Fruit fly (Drosophila melanogaster) whole organism, embryonic: ENCODE data around the gene CG31897.
A peak's percentile ranks its signal among the peaks of the same experiment; 100 is the strongest.

Experiments used
- CG10267 ChIP-seq: fragments of 200-800 bp; sonication (Bioruptor generic); optimal IDR thresholded peaks from 2 replicates; lab custom pipeline; 2018; ENCODE audit warnings: missing biosample characterization, mild to moderate bottlenecking, missing genetic modification characterization, moderate library complexity
- CG12071 ChIP-seq: fragments of 200-800 bp; sonication (Bioruptor generic); optimal IDR thresholded peaks from 3 replicates; lab custom pipeline; 2018; ENCODE audit warnings: missing biosample characterization, mild to moderate bottlenecking, missing genetic modification characterization
- CG12155 ChIP-seq: fragments of 200-800 bp; sonication (Bioruptor generic); optimal IDR thresholded peaks from 3 replicates; lab custom pipeline; 2016; ENCODE audit warnings: missing biosample characterization, missing genetic modification characterization
- CG1233 ChIP-seq: fragments of 200-800 bp; sonication (Bioruptor generic); optimal IDR thresholded peaks from 4 replicates; lab custom pipeline; 2018; ENCODE audit warnings: missing biosample characterization, mild to moderate bottlenecking, missing genetic modification characterization
- CG14860 ChIP-seq: fragments of 200-800 bp; sonication (Bioruptor generic); IDR thresholded peaks from 3 replicates; pipeline ENCODE4 v1.3.6; 2022; ENCODE audit warnings: missing biosample characterization, missing genetic modification characterization; ENCODE audit not compliant: partially characterized antibody
- CG14965 ChIP-seq: fragments of 200-800 bp; sonication (Bioruptor generic); optimal IDR thresholded peaks from 2 replicates; lab custom pipeline; 2016; ENCODE audit warnings: missing biosample characterization, missing genetic modification characterization, borderline replicate concordance
- CG15601 ChIP-seq: fragments of 200-800 bp; sonication (Bioruptor generic); optimal IDR thresholded peaks from 3 replicates; lab custom pipeline; 2019; ENCODE audit warnings: missing biosample characterization, mild to moderate bottlenecking, missing genetic modification characterization, moderate library complexity
- CG1647 ChIP-seq: fragments of 200-800 bp; sonication (Bioruptor generic); optimal IDR thresholded peaks from 3 replicates; lab custom pipeline; 2016; ENCODE audit warnings: missing biosample characterization, missing genetic modification characterization
- CG2712 ChIP-seq: fragments of 200-800 bp; optimal IDR thresholded peaks from 3 replicates; lab custom pipeline; 2019; ENCODE audit warnings: missing biosample characterization, mild to moderate bottlenecking, missing genetic modification characterization, moderate library complexity
- CG2889 ChIP-seq: fragments of 200-800 bp; sonication (Bioruptor generic); IDR thresholded peaks from 3 replicates; pipeline ENCODE4 v1.3.6; 2022; ENCODE audit warnings: missing biosample characterization, missing genetic modification characterization
- CG30020 ChIP-seq: fragments of 200-800 bp; optimal IDR thresholded peaks from 2 replicates; lab custom pipeline; 2019; ENCODE audit warnings: missing biosample characterization, mild to moderate bottlenecking, missing genetic modification characterization, moderate library complexity
- CG31365 ChIP-seq: fragments of 200-800 bp; sonication (Bioruptor generic); optimal IDR thresholded peaks from 2 replicates; lab custom pipeline; 2018; ENCODE audit warnings: missing biosample characterization, mild to moderate bottlenecking, missing genetic modification characterization
- CG4328 ChIP-seq: fragments of 200-800 bp; sonication (Bioruptor generic); optimal IDR thresholded peaks from 3 replicates; lab custom pipeline; 2017; ENCODE audit warnings: missing biosample characterization, missing genetic modification reagents, missing genetic modification characterization
- CG4424 ChIP-seq: fragments of 200-800 bp; sonication (Bioruptor generic); optimal IDR thresholded peaks from 3 replicates; lab custom pipeline; 2016; ENCODE audit warnings: missing biosample characterization, missing genetic modification characterization
- CG6854 ChIP-seq: fragments of 200-800 bp; sonication (Bioruptor generic); optimal IDR thresholded peaks from 3 replicates; lab custom pipeline; 2017; ENCODE audit warnings: missing biosample characterization, mild to moderate bottlenecking, missing genetic modification characterization
- CG7963 ChIP-seq: fragments of 200-800 bp; sonication (Bioruptor generic); IDR thresholded peaks from 3 replicates; pipeline ENCODE4 v1.3.6; 2022; ENCODE audit warnings: missing biosample characterization, missing genetic modification characterization; ENCODE audit not compliant: partially characterized antibody
- CG9727 ChIP-seq: fragments of 200-800 bp; sonication (Bioruptor generic); optimal IDR thresholded peaks from 3 replicates; lab custom pipeline; 2017; ENCODE audit warnings: missing biosample characterization, mild to moderate bottlenecking, missing genetic modification characterization
- CG9817 ChIP-seq: fragments of 200-800 bp; sonication (Bioruptor generic); optimal IDR thresholded peaks from 2 replicates; lab custom pipeline; 2018; ENCODE audit warnings: missing biosample characterization, mild to moderate bottlenecking, missing genetic modification characterization, moderate library complexity
- Eip74EF ChIP-seq, 2 experiments: fragments of 200-800 bp in 1 of 2; fragments of >200 bp in 1 of 2; sonication (Bioruptor generic) in 1 of 2; optimal IDR thresholded peaks; 2 replicates each; lab custom pipeline; 2017 to 2019; ENCODE audit warnings: missing biosample characterization in 2 of 2, missing genetic modification characterization in 2 of 2, mild to moderate bottlenecking in 1 of 2, moderate library complexity in 1 of 2
- Elba2 ChIP-seq: fragments of 200-800 bp; sonication (Bioruptor generic); optimal IDR thresholded peaks from 3 replicates; lab custom pipeline; 2016; ENCODE audit warnings: missing biosample characterization, missing genetic modification characterization
- Fer2 ChIP-seq: fragments of 200-800 bp; sonication (Bioruptor generic); optimal IDR thresholded peaks from 2 replicates; lab custom pipeline; 2018; ENCODE audit warnings: missing biosample characterization, mild to moderate bottlenecking, missing genetic modification characterization, moderate library complexity
- Gug ChIP-seq: fragments of 200-800 bp; sonication (Bioruptor generic); IDR thresholded peaks from 4 replicates; pipeline ENCODE4 v1.3.6; 2022; ENCODE audit warnings: missing biosample characterization, missing genetic modification characterization
- H2.0 ChIP-seq: fragments of 200-800 bp; sonication (Bioruptor generic); IDR thresholded peaks from 2 replicates; pipeline ENCODE4 v1.3.6; 2022; ENCODE audit warnings: missing biosample characterization, missing genetic modification characterization
- NC2α ChIP-seq: fragments of 200-800 bp; sonication (Bioruptor generic); optimal IDR thresholded peaks from 2 replicates; lab custom pipeline; 2016; ENCODE audit warnings: missing biosample characterization, missing genetic modification characterization
- Nf-YA ChIP-seq: fragments of 200-800 bp; sonication (Bioruptor generic); IDR thresholded peaks from 2 replicates; pipeline ENCODE4 v1.3.6; 2022; ENCODE audit warnings: missing biosample characterization, missing genetic modification characterization
- Opbp ChIP-seq: fragments of 200-800 bp; sonication (Bioruptor generic); IDR thresholded peaks from 3 replicates; pipeline ENCODE4 v1.3.6; 2022; ENCODE audit warnings: missing biosample characterization, missing genetic modification characterization; ENCODE audit not compliant: partially characterized antibody
- Ptx1 ChIP-seq: fragments of 200-800 bp; sonication (Bioruptor generic); IDR thresholded peaks from 2 replicates; pipeline ENCODE4 v1.3.6; 2022; ENCODE audit warnings: missing biosample characterization, missing genetic modification characterization
- Sry-δ ChIP-seq: fragments of 200-800 bp; sonication (Bioruptor generic); optimal IDR thresholded peaks from 2 replicates; lab custom pipeline; 2016; ENCODE audit warnings: missing biosample characterization, missing genetic modification characterization
- Usf ChIP-seq: fragments of 200-800 bp; sonication (Bioruptor generic); optimal IDR thresholded peaks from 2 replicates; lab custom pipeline; 2017; ENCODE audit warnings: missing genotype, missing biosample characterization, missing genetic modification characterization
- aop ChIP-seq: fragments of 200-800 bp; sonication (Bioruptor generic); IDR thresholded peaks from 2 replicates; pipeline ENCODE4 v1.3.6; 2022; ENCODE audit warnings: missing biosample characterization, missing genetic modification characterization
- ara ChIP-seq: fragments of 200-800 bp; sonication (Bioruptor generic); IDR thresholded peaks from 2 replicates; pipeline ENCODE4 v1.3.6; 2022; ENCODE audit warnings: missing biosample characterization, missing genetic modification characterization
- ase ChIP-seq: fragments of 200-800 bp; sonication (Bioruptor generic); IDR thresholded peaks from 3 replicates; pipeline ENCODE4 v1.3.6; 2022; ENCODE audit warnings: missing biosample characterization, missing genetic modification characterization
- ato ChIP-seq: fragments of 200-800 bp; sonication (Bioruptor generic); IDR thresholded peaks from 2 replicates; pipeline ENCODE4 v1.3.6; 2022; ENCODE audit warnings: missing biosample characterization, missing genetic modification characterization; ENCODE audit not compliant: partially characterized antibody
- btn ChIP-seq: fragments of 200-800 bp; sonication (Bioruptor generic); optimal IDR thresholded peaks from 2 replicates; lab custom pipeline; 2016; ENCODE audit warnings: missing biosample characterization, missing genetic modification characterization
- chm ChIP-seq: fragments of 200-800 bp; sonication (Bioruptor generic); IDR thresholded peaks from 2 replicates; pipeline ENCODE4 v1.3.6; 2022; ENCODE audit warnings: missing biosample characterization, missing genetic modification characterization
- disco-r ChIP-seq: fragments of 200-800 bp; sonication (Bioruptor generic); optimal IDR thresholded peaks from 2 replicates; lab custom pipeline; 2016; ENCODE audit warnings: missing biosample characterization, missing genetic modification characterization
- dysf ChIP-seq: fragments of 200-800 bp; sonication (Bioruptor generic); IDR thresholded peaks from 3 replicates; pipeline ENCODE4 v1.3.6; 2022; ENCODE audit warnings: missing biosample characterization, missing genetic modification characterization
- ewg ChIP-seq: fragments of 200-800 bp; sonication (Bioruptor generic); optimal IDR thresholded peaks from 3 replicates; lab custom pipeline; 2017; ENCODE audit warnings: mild to moderate bottlenecking, missing biosample characterization, missing genetic modification reagents, missing genetic modification characterization
- gcm ChIP-seq: fragments of 200-800 bp; sonication (Bioruptor generic); optimal IDR thresholded peaks from 2 replicates; lab custom pipeline; 2019; ENCODE audit warnings: missing biosample characterization, mild to moderate bottlenecking, missing genetic modification characterization, moderate library complexity
- gt ChIP-seq: fragments of 200-800 bp; sonication (Bioruptor generic); IDR thresholded peaks from 2 replicates; pipeline ENCODE4 v1.3.6; 2022; ENCODE audit warnings: missing biosample characterization, missing genetic modification characterization
- hb ChIP-seq: fragments of 200-800 bp; sonication (Bioruptor generic); IDR thresholded peaks from 3 replicates; pipeline ENCODE4 v1.3.6; 2022; ENCODE audit warnings: missing biosample characterization, missing genetic modification characterization; ENCODE audit not compliant: partially characterized antibody
- jing ChIP-seq: fragments of 200-800 bp; sonication (Bioruptor generic); optimal IDR thresholded peaks from 2 replicates; lab custom pipeline; 2018; ENCODE audit warnings: missing biosample characterization, mild to moderate bottlenecking, missing genetic modification characterization
- klu ChIP-seq: fragments of 200-800 bp; sonication (Bioruptor generic); IDR thresholded peaks from 2 replicates; pipeline ENCODE4 v1.3.6; 2022; ENCODE audit warnings: missing biosample characterization, missing genetic modification characterization
- lmd ChIP-seq: fragments of 200-800 bp; sonication (Bioruptor generic); IDR thresholded peaks from 2 replicates; pipeline ENCODE4 v1.3.6; 2022; ENCODE audit warnings: missing biosample characterization, missing genetic modification characterization
- pho ChIP-seq: fragments of 200-800 bp; sonication (Bioruptor generic); optimal IDR thresholded peaks from 2 replicates; lab custom pipeline; 2016; ENCODE audit warnings: missing biosample characterization, missing genetic modification characterization
- pzg ChIP-seq: fragments of 200-800 bp; sonication (Bioruptor generic); optimal IDR thresholded peaks from 3 replicates; lab custom pipeline; 2018; ENCODE audit warnings: missing biosample characterization, mild to moderate bottlenecking, missing genetic modification characterization, moderate library complexity
- ranshi ChIP-seq: fragments of 200-800 bp; sonication (Bioruptor generic); IDR thresholded peaks from 2 replicates; pipeline ENCODE4 v1.3.6; 2022; ENCODE audit warnings: missing biosample characterization, missing genetic modification characterization
- salm ChIP-seq: fragments of 200-800 bp; sonication (Bioruptor generic); optimal IDR thresholded peaks from 2 replicates; lab custom pipeline; 2018; ENCODE audit warnings: missing biosample characterization, mild to moderate bottlenecking, missing genetic modification characterization
- sens ChIP-seq: fragments of 200-800 bp; sonication (Bioruptor generic); peaks from one replicate; lab custom pipeline; 2016; ENCODE audit warnings: missing biosample characterization, missing genetic modification characterization
- seq ChIP-seq: fragments of 200-800 bp; sonication (Bioruptor generic); IDR thresholded peaks from 2 replicates; pipeline ENCODE4 v1.3.6; 2022; ENCODE audit warnings: missing biosample characterization, missing genetic modification characterization
- ttk ChIP-seq: fragments of 200-800 bp; sonication (Bioruptor generic); IDR thresholded peaks from 2 replicates; pipeline ENCODE4 v2.1.2; 2022; ENCODE audit warnings: missing biosample characterization, missing genetic modification characterization
- vvl ChIP-seq: fragments of 200-800 bp; sonication (Bioruptor generic); IDR thresholded peaks from 2 replicates; pipeline ENCODE4 v1.3.6; 2022; ENCODE audit warnings: missing biosample characterization, missing genetic modification characterization

The CG31897 gene

DNA sequence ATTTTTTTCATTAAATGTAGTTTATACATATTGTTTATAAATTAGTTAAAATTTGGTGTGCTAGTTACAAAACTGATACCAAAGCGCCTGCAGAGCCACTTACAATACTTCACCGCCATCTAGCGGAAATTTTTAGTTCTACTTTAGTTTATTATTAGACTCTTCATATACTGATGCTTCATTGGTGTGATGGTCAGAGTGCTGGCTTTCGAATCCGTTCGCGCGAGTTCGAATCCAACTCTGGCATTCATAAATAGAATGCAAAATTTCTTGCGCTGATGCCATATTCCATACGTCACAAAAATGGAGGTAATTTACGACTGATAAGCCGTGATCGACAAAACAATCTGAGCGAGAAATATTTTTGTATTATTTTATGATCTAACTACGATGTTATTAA, 43.3 kb downstream of the CG31897 start (continued):
- TF ChIP-seq CG7963 (GFP tag; lab: Robert Waterston, UW): no peak
- TF ChIP-seq ase (GFP tag; lab: Robert Waterston, UW): no peak
- no peak for TF ChIP-seq Nf-YA (GFP tag; lab: Robert Waterston, UW)
- no peak for TF ChIP-seq CG1233 (GFP tag; lab: Kevin White, UChicago)
- TF ChIP-seq hb (GFP tag; lab: Robert Waterston, UW): 0 out of 3 replicates have a peak, but pooled peaks have one; percentile 39
- TF ChIP-seq CG9727 (GFP tag; lab: Kevin White, UChicago): no peak
- peak; percentile 37; the same call in 1 of the 2 replicates for TF ChIP-seq vvl (GFP tag; lab: Robert Waterston, UW)
- TF ChIP-seq CG2712 (tag; lab: Kevin White, UChicago): no peak
- TF ChIP-seq Usf (GFP tag; lab: Kevin White, UChicago): no peak
- no peak for TF ChIP-seq CG10267 (tag; lab: Kevin White, UChicago)
- TF ChIP-seq disco-r (GFP tag; lab: Kevin White, UChicago): no peak
- TF ChIP-seq pho (GFP tag; lab: Kevin White, UChicago): no peak
- no peak for TF ChIP-seq ewg
- no peak for TF ChIP-seq gcm
- TF ChIP-seq CG14860: no peak
- TF ChIP-seq CG9817 (tag; lab: Kevin White, UChicago): no peak
- TF ChIP-seq Eip74EF (GFP tag; optimal IDR thresholded peaks at IDR 0.05; lab: Kevin White, UChicago): no peak
- peak; percentile 50 for TF ChIP-seq CG31365
- TF ChIP-seq H2.0 (GFP tag; lab: Robert Waterston, UW): no peak
- no peak for TF ChIP-seq lmd (GFP tag; lab: Robert Waterston, UW)
- TF ChIP-seq klu (GFP tag; lab: Robert Waterston, UW): no peak
- no peak for TF ChIP-seq aop (GFP tag; lab: Robert Waterston, UW)
- TF ChIP-seq Sry-δ (GFP tag; lab: Kevin White, UChicago): no peak
- no peak for TF ChIP-seq CG4424 (GFP tag; lab: Kevin White, UChicago)
- no peak for TF ChIP-seq ranshi (GFP tag; lab: Robert Waterston, UW)
- TF ChIP-seq CG1647: no peak
- no peak for TF ChIP-seq CG12155 (GFP tag; lab: Kevin White, UChicago)
- TF ChIP-seq Fer2 (tag; lab: Kevin White, UChicago): no peak
- TF ChIP-seq ara: no peak
- no peak for TF ChIP-seq CG15601
- no peak for TF ChIP-seq CG2889 (GFP tag; lab: Robert Waterston, UW)
- no peak for TF ChIP-seq CG14965
- TF ChIP-seq NC2α (GFP tag; lab: Kevin White, UChicago): no peak
- TF ChIP-seq seq: no peak
- TF ChIP-seq chm (GFP tag; lab: Robert Waterston, UW): 0 out of 2 replicates have a peak, but pooled peaks have one; percentile 15
- TF ChIP-seq CG12071 (GFP tag; lab: Kevin White, UChicago): no peak
- TF ChIP-seq Gug (GFP tag; lab: Robert Waterston, UW): no peak
- no peak for TF ChIP-seq ttk (GFP tag; lab: Robert Waterston, UW)
- no peak for TF ChIP-seq CG30020 (tag; lab: Kevin White, UChicago)
- no peak for TF ChIP-seq CG6854
- TF ChIP-seq ato (GFP tag; lab: Robert Waterston, UW): peak; percentile 38; the same call in 1 of the 2 replicates
- TF ChIP-seq sens (GFP tag; lab: Kevin White, UChicago): peak; percentile 87
- TF ChIP-seq Opbp: peak; percentile 76
- TF ChIP-seq dysf (GFP tag; lab: Robert Waterston, UW): no peak
- no peak for TF ChIP-seq salm
- no peak for TF ChIP-seq jing (GFP tag; lab: Kevin White, UChicago)
- TF ChIP-seq gt (GFP tag; lab: Robert Waterston, UW): no peak
- no peak for TF ChIP-seq btn (GFP tag; lab: Kevin White, UChicago)
- TF ChIP-seq pzg: no peak
- TF ChIP-seq Ptx1: no peak
- no peak for TF ChIP-seq Elba2 (GFP tag; lab: Kevin White, UChicago)
- TF ChIP-seq CG4328: no peak
